Fruit fly (Drosophila melanogaster): ENCODE results near the gene CG3823.

dm6 chrX:6316858-6317474, 13.2 kb downstream of the CG3823 start:
- TF ChIP-seq Lhr (GFP tag; optimal IDR thresholded peaks at IDR 0.05) (no peak), Six4 (GFP tag; optimal IDR thresholded peaks at IDR 0.05) (peak; percentile 28), stc (GFP tag; IDR thresholded peaks at IDR 0.05) (peak; percentile 68), odd (GFP tag; optimal IDR thresholded peaks at IDR 0.05) (peak; percentile 49), CG6689 (GFP tag; IDR thresholded peaks at IDR 0.05) (peak; percentile 59), CG17385 (GFP tag; optimal IDR thresholded peaks at IDR 0.05) (peak; percentile 67), Kr (GFP tag; optimal IDR thresholded peaks at IDR 0.05) (no peak), Atf3 (GFP tag; optimal IDR thresholded peaks at IDR 0.05) (no peak), Doc3 (GFP tag; IDR thresholded peaks at IDR 0.05; ENCODE audit: partially characterized antibody) (no peak), seq (GFP tag; IDR thresholded peaks at IDR 0.05) (peak; percentile 69), CkIIα-i1 (GFP tag; IDR thresholded peaks at IDR 0.05) (no peak), org-1 (GFP tag; optimal IDR thresholded peaks at IDR 0.05) (peak; percentile 73), sens (GFP tag) (peak; percentile 79)

All from whole organism, embryonic.